Worm (Caenorhabditis elegans) whole organism, mixed stage, embryonic: ENCODE measurements around the gene F47B10.9.
A peak's percentile ranks its signal among the peaks of the same experiment; 100 is the strongest.

Source experiments
- M03D4.4 ChIP-seq: sonication (generic microtip); optimal IDR thresholded peaks from 2 replicates; lab custom pipeline; 2017; ENCODE audit warnings: mild to moderate bottlenecking, missing genetic modification characterization, missing compliant biosample characterization
- bed-3 ChIP-seq: fragments of 200-800 bp; sonication (Bioruptor generic); optimal IDR thresholded peaks from 3 replicates; lab custom pipeline; 2018; ENCODE audit warnings: mild to moderate bottlenecking, missing genetic modification characterization, moderate library complexity, missing compliant biosample characterization
- blmp-1 ChIP-seq: fragments of 150-350 bp; optimal IDR thresholded peaks from 2 replicates; lab custom pipeline; 2014; ENCODE audit warnings: missing biosample characterization, missing genetic modification characterization
- ceh-43 ChIP-seq: fragments of 200-800 bp; sonication (Bioruptor generic); optimal IDR thresholded peaks from 2 replicates; lab custom pipeline; 2018; ENCODE audit warnings: mild to moderate bottlenecking, missing genetic modification characterization, moderate library complexity, missing compliant biosample characterization
- ceh-83 ChIP-seq: fragments of 200-800 bp; sonication (Bioruptor generic); optimal IDR thresholded peaks from 2 replicates; lab custom pipeline; 2018; ENCODE audit warnings: mild to moderate bottlenecking, missing genetic modification characterization, missing compliant biosample characterization
- ces-1 ChIP-seq: fragments of 150-350 bp; optimal IDR thresholded peaks from 2 replicates; lab custom pipeline; 2014; ENCODE audit warnings: missing biosample characterization, missing genetic modification reagents, missing genetic modification characterization
- cnd-1 ChIP-seq: fragments of 200-800 bp; sonication (Bioruptor generic); optimal IDR thresholded peaks from 2 replicates; lab custom pipeline; 2018; ENCODE audit warnings: mild to moderate bottlenecking, missing genetic modification characterization, missing compliant biosample characterization
- elt-1 ChIP-seq: sonication (generic microtip); optimal IDR thresholded peaks from 2 replicates; lab custom pipeline; 2017; ENCODE audit warnings: missing genetic modification characterization, mild to moderate bottlenecking, missing compliant biosample characterization, antibody characterized with exemption, moderate library complexity, borderline replicate concordance; ENCODE audit not compliant: insufficient read depth
- elt-3 ChIP-seq: fragments of 150-350 bp; optimal IDR thresholded peaks from 2 replicates; lab custom pipeline; 2014; ENCODE audit warnings: missing biosample characterization, missing genetic modification characterization
- flh-1 ChIP-seq: fragments of 200-800 bp; sonication (Bioruptor generic); optimal IDR thresholded peaks from 2 replicates; lab custom pipeline; 2018; ENCODE audit warnings: mild to moderate bottlenecking, missing genetic modification characterization, moderate library complexity, missing compliant biosample characterization
- ham-2 ChIP-seq: fragments of 200-800 bp; sonication (Bioruptor generic); optimal IDR thresholded peaks from 2 replicates; lab custom pipeline; 2018; ENCODE audit warnings: mild to moderate bottlenecking, missing genetic modification characterization, missing compliant biosample characterization
- lin-32 ChIP-seq: fragments of 200-800 bp; sonication (Bioruptor generic); optimal IDR thresholded peaks from 2 replicates; lab custom pipeline; 2018; ENCODE audit warnings: mild to moderate bottlenecking, missing genetic modification characterization, missing compliant biosample characterization
- lsy-2 ChIP-seq: fragments of 150-350 bp; optimal IDR thresholded peaks from 2 replicates; lab custom pipeline; 2014; ENCODE audit warnings: missing biosample characterization, missing genetic modification characterization
- mep-1 ChIP-seq: fragments of 150-350 bp; optimal IDR thresholded peaks from 2 replicates; lab custom pipeline; 2017; ENCODE audit warnings: missing biosample characterization, missing genetic modification reagents, missing genetic modification characterization, inconsistent platforms
- mls-2 ChIP-seq: sonication (generic microtip); optimal IDR thresholded peaks from 2 replicates; lab custom pipeline; 2016; ENCODE audit warnings: mild to moderate bottlenecking, missing genetic modification characterization, moderate library complexity, missing compliant biosample characterization
- nhr-12 ChIP-seq: fragments of 150-350 bp; optimal IDR thresholded peaks from 2 replicates; lab custom pipeline; 2014; ENCODE audit warnings: missing biosample characterization, missing genetic modification characterization
- nhr-2 ChIP-seq: fragments of 150-350 bp; optimal IDR thresholded peaks from 2 replicates; lab custom pipeline; 2014; ENCODE audit warnings: missing biosample characterization, missing genetic modification characterization
- nhr-28 ChIP-seq: fragments of 150-350 bp; optimal IDR thresholded peaks from 2 replicates; lab custom pipeline; 2014; ENCODE audit warnings: missing biosample characterization, missing genetic modification characterization
- nhr-76 ChIP-seq: sonication (generic microtip); optimal IDR thresholded peaks from 2 replicates; lab custom pipeline; 2017; ENCODE audit warnings: missing biosample characterization, missing genetic modification characterization
- pha-4 ChIP-seq: fragments of 150-350 bp; optimal IDR thresholded peaks from 2 replicates; lab custom pipeline; 2018; ENCODE audit warnings: missing biosample characterization, missing genetic modification reagents, missing genetic modification characterization
- sem-2 ChIP-seq: fragments of 200-800 bp; sonication (Bioruptor generic); optimal IDR thresholded peaks from 2 replicates; lab custom pipeline; 2018; ENCODE audit warnings: mild to moderate bottlenecking, missing genetic modification characterization, missing compliant biosample characterization
- snpc-4 ChIP-seq: fragments of 150-350 bp; optimal IDR thresholded peaks from 2 replicates; lab custom pipeline; 2014; ENCODE audit warnings: missing biosample characterization, missing genetic modification characterization
- sptf-1 ChIP-seq: sonication (generic microtip); optimal IDR thresholded peaks from 2 replicates; lab custom pipeline; 2017; ENCODE audit warnings: mild to moderate bottlenecking, missing genetic modification characterization, moderate library complexity, missing compliant biosample characterization
- tbx-8 ChIP-seq: fragments of 200-800 bp; sonication (Bioruptor generic); optimal IDR thresholded peaks from 2 replicates; lab custom pipeline; 2018; ENCODE audit warnings: mild to moderate bottlenecking, missing genetic modification characterization, moderate library complexity, missing compliant biosample characterization
- unc-39 ChIP-seq: fragments of 150-350 bp; optimal IDR thresholded peaks from 2 replicates; lab custom pipeline; 2014; ENCODE audit warnings: missing biosample characterization, missing genetic modification characterization
- unc-62 ChIP-seq: fragments of 150-350 bp; optimal IDR thresholded peaks from 2 replicates; lab custom pipeline; 2014; ENCODE audit warnings: missing biosample characterization, missing genetic modification reagents, missing genetic modification characterization
- zip-8 ChIP-seq: fragments of 150-350 bp; optimal IDR thresholded peaks from 2 replicates; lab custom pipeline; 2014; ENCODE audit warnings: missing biosample characterization, missing genetic modification characterization

The F47B10.9 gene

DNA sequence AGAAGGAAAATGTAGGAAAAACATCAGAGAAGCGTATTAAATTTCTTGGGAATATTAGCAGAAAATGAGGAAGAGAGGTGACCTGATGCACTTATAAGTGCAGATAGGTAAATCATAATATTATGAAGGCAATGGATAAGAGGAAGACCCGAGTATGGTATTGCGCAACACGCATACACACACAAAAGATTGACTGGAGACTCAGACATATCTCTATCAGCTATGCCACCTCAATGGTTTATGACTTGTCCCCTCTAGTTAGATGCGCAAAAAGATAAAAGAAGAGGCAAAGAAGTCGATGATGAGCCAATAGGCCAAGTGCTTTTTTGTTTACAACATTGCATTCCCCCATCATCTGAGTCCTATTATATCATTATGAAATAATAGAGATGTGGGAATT, 18.2 kb upstream of the F47B10.9 start:
- TF ChIP-seq flh-1: no peak
- TF ChIP-seq nhr-2: peak; percentile 86
- peak; percentile 32 for TF ChIP-seq ham-2 (GFP tag; lab: Kevin White, UChicago)
- TF ChIP-seq zip-8 (tag; lab: Kevin White, UChicago): peak; percentile 88
- TF ChIP-seq mls-2 (tag; lab: Kevin White, UChicago): no peak
- no peak for TF ChIP-seq lsy-2 (tag; lab: Kevin White, UChicago)
- TF ChIP-seq unc-62 (GFP tag; lab: Kevin White, UChicago): peak; percentile 66
- peak; percentile 91 for TF ChIP-seq elt-1

- TF ChIP-seq snpc-4 (tag; lab: Kevin White, UChicago): no peak
- no peak for TF ChIP-seq ceh-43
- TF ChIP-seq nhr-76 (tag; lab: Kevin White, UChicago): no peak
- TF ChIP-seq pha-4 (tag; lab: Kevin White, UChicago): no peak
- TF ChIP-seq nhr-12 (tag; lab: Kevin White, UChicago): no peak
- no peak for TF ChIP-seq mep-1 (tag; lab: Kevin White, UChicago)
- TF ChIP-seq ceh-83 (GFP tag; lab: Kevin White, UChicago): no peak
- TF ChIP-seq elt-3 (tag; lab: Kevin White, UChicago): no peak
Observed at ce11 chrX:10928948-10929563, 15.2 kb upstream of the F47B10.9 start, which contains the start of gene dgn-1. Gene dgn-1 (minus strand): TSS chrX:10928998.

DNA sequence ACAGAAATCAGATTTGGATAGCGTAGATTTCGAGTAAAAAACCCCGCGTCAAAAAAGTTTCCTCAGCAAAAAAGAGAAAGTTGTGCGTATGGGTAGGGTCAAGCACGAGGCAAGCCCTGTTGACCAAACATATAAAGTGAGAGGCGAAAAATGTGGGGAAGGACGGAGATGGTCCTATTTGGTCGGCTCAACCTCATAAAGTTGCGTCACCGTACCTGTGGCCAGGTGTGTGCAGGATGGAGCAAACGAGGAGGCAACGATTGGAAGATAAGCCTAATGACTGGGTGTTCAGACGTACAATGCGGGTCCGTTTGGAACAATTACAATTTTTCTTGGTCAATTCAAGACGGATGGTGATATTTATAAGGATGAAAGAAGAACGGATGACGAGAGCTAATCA, 13.3 kb upstream of the F47B10.9 start:
- TF ChIP-seq lin-32 (GFP tag; lab: Kevin White, UChicago) (peak; percentile 68), zip-8 (tag; lab: Kevin White, UChicago) (peak; percentile 34), elt-1 (no peak), tbx-8 (GFP tag; lab: Kevin White, UChicago) (no peak), nhr-2 (peak; percentile 57)

DNA sequence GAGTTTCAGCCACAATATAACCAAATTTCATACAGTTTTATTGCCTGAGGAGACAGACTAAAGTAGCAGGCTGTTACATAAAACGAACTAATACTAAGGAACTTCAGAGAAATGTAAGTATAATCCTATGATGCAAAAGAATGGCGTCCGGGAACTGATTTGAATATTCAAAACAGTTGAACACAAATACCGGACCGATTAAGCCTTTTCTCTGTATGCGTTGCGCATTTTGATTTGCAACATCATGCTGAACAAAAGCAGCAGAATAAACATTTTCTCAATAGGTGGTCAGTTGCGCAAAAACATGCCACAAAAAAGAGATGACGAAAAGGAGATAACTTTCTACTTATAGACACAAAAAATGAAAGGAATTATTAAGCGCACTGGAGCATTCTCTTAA, 10.2 kb upstream of the F47B10.9 start:
- TF ChIP-seq unc-39: no peak
- TF ChIP-seq mls-2 (tag; lab: Kevin White, UChicago): no peak
- no peak for TF ChIP-seq mep-1 (tag; lab: Kevin White, UChicago)

- TF ChIP-seq sptf-1 (tag; lab: Kevin White, UChicago) (no peak), elt-3 (tag; lab: Kevin White, UChicago) (no peak), nhr-12 (tag; lab: Kevin White, UChicago) (no peak), bed-3 (GFP tag; lab: Kevin White, UChicago) (no peak), ceh-43 (no peak), sem-2 (GFP tag; lab: Kevin White, UChicago) (no peak), lin-32 (GFP tag; lab: Kevin White, UChicago) (no peak), flh-1 (no peak)
Observed at ce11 chrX:10919613-10920012, 5.7 kb upstream of the F47B10.9 start, which contains the start of gene nstp-9. Gene nstp-9 (minus strand): TSS chrX:10919713.

DNA sequence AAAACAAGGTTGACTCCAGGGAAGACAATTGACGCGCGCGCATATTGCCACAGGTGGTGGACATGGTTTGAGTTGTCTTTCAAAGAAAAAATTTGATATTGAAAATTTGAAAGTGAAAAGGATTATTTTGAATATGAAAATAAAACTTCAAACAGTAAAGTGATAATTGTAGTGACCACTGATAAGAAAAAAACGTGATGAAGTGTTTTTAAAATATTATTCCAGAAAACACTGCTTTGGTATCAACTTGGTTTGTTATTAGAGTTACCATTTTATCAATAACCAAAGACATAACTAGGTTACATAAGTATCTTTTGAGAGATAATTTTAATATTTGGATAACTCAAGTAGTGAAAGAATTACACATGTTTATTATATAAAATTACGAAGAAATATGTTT, 2.3 kb upstream of the F47B10.9 start:
- TF ChIP-seq cnd-1: no peak
- no peak for TF ChIP-seq snpc-4 (tag; lab: Kevin White, UChicago)
- no peak for TF ChIP-seq M03D4.4 (tag; lab: Kevin White, UChicago)
- no peak for TF ChIP-seq nhr-2
- no peak for TF ChIP-seq bed-3 (GFP tag; lab: Kevin White, UChicago)
- no peak for TF ChIP-seq blmp-1 (tag; lab: Kevin White, UChicago)
- no peak for TF ChIP-seq ces-1 (GFP tag; lab: Kevin White, UChicago)
- TF ChIP-seq flh-1: no peak
- no peak for TF ChIP-seq mls-2 (tag; lab: Kevin White, UChicago)
- TF ChIP-seq nhr-28 (tag; lab: Kevin White, UChicago): no peak
- no peak for TF ChIP-seq ham-2 (GFP tag; lab: Kevin White, UChicago)
- TF ChIP-seq mep-1 (tag; lab: Kevin White, UChicago): no peak
- TF ChIP-seq pha-4 (tag; lab: Kevin White, UChicago): no peak
